Worm (Caenorhabditis elegans) whole organism, late embryonic: ENCODE data around the gene oac-23.

Experiments used
- lin-11 ChIP-seq: fragments of 200-800 bp; sonication (Bioruptor generic); optimal IDR thresholded peaks from 2 replicates; lab custom pipeline; 2018; ENCODE audit warnings: mild to moderate bottlenecking, missing genetic modification characterization, missing compliant biosample characterization
- sox-2 ChIP-seq: fragments of 200-800 bp; sonication (Bioruptor generic); IDR thresholded peaks from 2 replicates; pipeline ENCODE4 v1.3.6; 2022; ENCODE audit warnings: missing genetic modification reagents, missing genetic modification characterization, missing compliant biosample characterization

ce11 chrIV:3835065-3835464 is 46.2 kb upstream of the oac-23 start, which contains the start of gene cal-3:
- TF ChIP-seq lin-11 (tag; lab: Kevin White, UChicago) (no peak), sox-2 (GFP tag; lab: Robert Waterston, UW) (no peak)
